Worm (Caenorhabditis elegans): ENCODE measurements around the gene nhr-88.

- TF ChIP-seq W03F9.2 (tag; optimal IDR thresholded peaks at IDR 0.05) (no peak), him-1 (tag; optimal IDR thresholded peaks at IDR 0.05) (no peak), dao-5 (tag; optimal IDR thresholded peaks at IDR 0.05) (no peak)
Measured at ce11 chrII:3036344-3036743, 59.9 kb downstream of the nhr-88 start.

All from whole organism, L4/young adult.